Worm (Caenorhabditis elegans): ENCODE measurements around the gene T20G5.13.

T20G5.13 gene

ce11 chrIII:10152495-10152894, 48.6 kb downstream of the T20G5.13 start, which contains the start of gene nac-3:
TSS of gene nac-3 (plus strand) at chrIII:10152795.
- 0 out of 2 replicates have a peak, but pooled peaks have one; percentile 20 for TF ChIP-seq zfp-3 (GFP tag; conservative IDR thresholded peaks at IDR 0.05)
- no peak for TF ChIP-seq mxl-3 (GFP tag; optimal IDR thresholded peaks at IDR 0.05)

- TF ChIP-seq fkh-10 (GFP tag; optimal IDR thresholded peaks at IDR 0.05) (peak; percentile 52), hif-1 (tag; optimal IDR thresholded peaks at IDR 0.05) (peak in 1 of 2 experiments; percentile 7), mdl-1 (tag; optimal IDR thresholded peaks at IDR 0.05) (peak in 1 of 2 experiments; percentile 7), Y75B8A.6 (GFP tag; IDR thresholded peaks at IDR 0.05) (no peak), mep-1 (tag; optimal IDR thresholded peaks at IDR 0.05) (peak; percentile 42), ctbp-1 (GFP tag; IDR thresholded peaks at IDR 0.05) (peak; percentile 86), ama-1 (optimal IDR thresholded peaks at IDR 0.05) (peak; percentile 30), mxl-3 (GFP tag; optimal IDR thresholded peaks at IDR 0.05) (no peak), aha-1 (tag) (peak; percentile 11), nhr-77 (tag; optimal IDR thresholded peaks at IDR 0.05) (no peak), hlh-30 (tag; optimal IDR thresholded peaks at IDR 0.05; ENCODE audit: insufficient read depth) (peak; percentile 22), nhr-48 (tag; optimal IDR thresholded peaks at IDR 0.05) (no peak), set-16 (GFP tag; IDR thresholded peaks at IDR 0.05) (peak; percentile 55), pqm-1 (tag; optimal IDR thresholded peaks at IDR 0.05) (no peak), egl-43 (GFP tag; IDR thresholded peaks at IDR 0.05) (peak; percentile 57; the same call in 1 of the 2 replicates), hmg-1.1 (GFP tag; IDR thresholded peaks at IDR 0.05) (peak; percentile 50; the same call in 1 of the 2 replicates), ztf-7 (tag; optimal IDR thresholded peaks at IDR 0.05) (no peak), lsy-2 (tag; optimal IDR thresholded peaks at IDR 0.05) (peak; percentile 8 to 64), hlh-11 (tag; optimal IDR thresholded peaks at IDR 0.05) (peak; percentile 32)
Observed at ce11 chrIII:10151719-10152118, 49.4 kb downstream of the T20G5.13 start.

- peak; percentile 75 for TF ChIP-seq nhr-48 (tag; optimal IDR thresholded peaks at IDR 0.05)
- 0 out of 2 replicates have a peak, but pooled peaks have one; percentile 26 for TF ChIP-seq ceh-20 (GFP tag; IDR thresholded peaks at IDR 0.05)
- TF ChIP-seq lir-3 (tag; optimal IDR thresholded peaks at IDR 0.05), result no peak
- TF ChIP-seq aha-1 (tag), result peak; percentile 98
- peak; percentile 36 for TF ChIP-seq hlh-30 (tag; optimal IDR thresholded peaks at IDR 0.05; ENCODE audit: insufficient read depth)
- TF ChIP-seq lsy-2 (tag; optimal IDR thresholded peaks at IDR 0.05), result peak in 1 of 2 experiments; percentile 21
- no peak for TF ChIP-seq unc-39 (tag; optimal IDR thresholded peaks at IDR 0.05)
- peak; percentile 31 for TF ChIP-seq mxl-3 (GFP tag; optimal IDR thresholded peaks at IDR 0.05)
Observed at ce11 chrIII:10150710-10151109, 50.4 kb downstream of the T20G5.13 start.

- TF ChIP-seq duxl-1 (tag; optimal IDR thresholded peaks at IDR 0.05; ENCODE audit: poor library complexity) (no peak), aha-1 (tag) (peak; percentile 94)
Observed at ce11 chrIII:10149910-10150309, 51.2 kb downstream of the T20G5.13 start.

Data from whole organism, L4 larva.